Worm (Caenorhabditis elegans) whole organism, L4/young adult: Measurements from ENCODE around the gene clec-86.

Experiments used
- W03F9.2 ChIP-seq: fragments of 150-350 bp; optimal IDR thresholded peaks from 2 replicates; lab custom pipeline; 2014; ENCODE audit warnings: missing biosample characterization, missing genetic modification characterization
- dao-5 ChIP-seq: sonication (generic microtip); optimal IDR thresholded peaks from 2 replicates; lab custom pipeline; 2016; ENCODE audit warnings: missing genotype, missing genetic modification characterization, moderate library complexity, missing compliant biosample characterization
- him-1 ChIP-seq: sonication (generic microtip); optimal IDR thresholded peaks from 2 replicates; lab custom pipeline; 2016; ENCODE audit warnings: missing genotype, missing genetic modification reagents, missing genetic modification characterization, missing compliant biosample characterization

The clec-86 gene

ce11 chrX:7139614-7140013 is at the start of gene clec-86:
Gene clec-86, plus strand, starts transcription at chrX:7139875.
- TF ChIP-seq dao-5, result no peak
- no peak for TF ChIP-seq him-1
- TF ChIP-seq W03F9.2 (tag; lab: Kevin White, UChicago), result no peak

ce11 chrX:7096349-7096748 is 43.3 kb upstream of the clec-86 start, which contains the start of gene C36B7.5:
Gene C36B7.5, minus strand, starts transcription at chrX:7096449.
- TF ChIP-seq him-1 (no peak), W03F9.2 (tag; lab: Kevin White, UChicago) (no peak), dao-5 (no peak)

- TF ChIP-seq dao-5 (no peak), W03F9.2 (tag; lab: Kevin White, UChicago) (no peak), him-1 (no peak)
Observed at ce11 chrX:7099049-7099448, 40.6 kb upstream of the clec-86 start.

- TF ChIP-seq W03F9.2 (tag; lab: Kevin White, UChicago) (no peak), him-1 (no peak), dao-5 (no peak)
Observed at ce11 chrX:7100290-7100689, 39.4 kb upstream of the clec-86 start, which contains the start of gene C36B7.6. Gene C36B7.6, minus strand, starts transcription at chrX:7100338.

ce11 chrX:7101477-7101876 is 38.2 kb upstream of the clec-86 start, which contains the start of gene C36B7.3:
Gene C36B7.3, plus strand, starts transcription at chrX:7101777.
- TF ChIP-seq him-1 (no peak), dao-5 (no peak), W03F9.2 (tag; lab: Kevin White, UChicago) (no peak)

- TF ChIP-seq him-1 (no peak), W03F9.2 (tag; lab: Kevin White, UChicago) (no peak), dao-5 (no peak)
Observed at ce11 chrX:7106103-7106502, 33.6 kb upstream of the clec-86 start, which contains the start of gene C36B7.2. Gene C36B7.2, plus strand, starts transcription at chrX:7106403.

ce11 chrX:7112589-7112988 is 27.1 kb upstream of the clec-86 start, which contains the start of gene C36B7.1:
Gene C36B7.1, plus strand, starts transcription at chrX:7112889.
- no peak for TF ChIP-seq him-1
- no peak for TF ChIP-seq dao-5
- TF ChIP-seq W03F9.2 (tag; lab: Kevin White, UChicago), result no peak

ce11 chrX:7116896-7117295 is 22.8 kb upstream of the clec-86 start, which contains the start of gene hen-1:
Gene hen-1, minus strand, starts transcription at chrX:7116996.
- TF ChIP-seq dao-5 (no peak), W03F9.2 (tag; lab: Kevin White, UChicago) (no peak), him-1 (no peak)

ce11 chrX:7122655-7123054 is 17.0 kb upstream of the clec-86 start:
- TF ChIP-seq him-1 (no peak), W03F9.2 (tag; lab: Kevin White, UChicago) (no peak), dao-5 (no peak)

- TF ChIP-seq W03F9.2 (tag; lab: Kevin White, UChicago) (no peak), dao-5 (no peak), him-1 (no peak)
Observed at ce11 chrX:7124044-7124443, 15.6 kb upstream of the clec-86 start.

- TF ChIP-seq him-1 (no peak), dao-5 (no peak), W03F9.2 (tag; lab: Kevin White, UChicago) (no peak)
Observed at ce11 chrX:7125178-7125577, 14.5 kb upstream of the clec-86 start.

- TF ChIP-seq W03F9.2 (tag; lab: Kevin White, UChicago) (no peak), dao-5 (no peak), him-1 (no peak)
Observed at ce11 chrX:7126348-7126747, 13.3 kb upstream of the clec-86 start, which contains the start of gene ist-1. Gene ist-1, plus strand, starts transcription at chrX:7126648.

ce11 chrX:7128615-7129014 is 11.1 kb upstream of the clec-86 start:
- TF ChIP-seq him-1 (no peak), W03F9.2 (tag; lab: Kevin White, UChicago) (no peak), dao-5 (no peak)

- TF ChIP-seq him-1, result no peak
Observed at ce11 chrX:7129460-7129859, 10.2 kb upstream of the clec-86 start.

- no peak for TF ChIP-seq him-1
- TF ChIP-seq dao-5, result no peak
- TF ChIP-seq W03F9.2 (tag; lab: Kevin White, UChicago), result no peak
Observed at ce11 chrX:7131206-7131605, 8.5 kb upstream of the clec-86 start.

- no peak for TF ChIP-seq dao-5
- no peak for TF ChIP-seq him-1
- no peak for TF ChIP-seq W03F9.2 (tag; lab: Kevin White, UChicago)
Observed at ce11 chrX:7140682-7141254, 1.1 kb downstream of the clec-86 start.
